Worm (Caenorhabditis elegans) whole organism, L4 larva: ENCODE measurements around the gene twk-49.

Experiments
- R02D3.7 ChIP-seq: fragments of 150-350 bp; sonication (generic microtip); optimal IDR thresholded peaks from 3 replicates; lab custom pipeline; 2014; ENCODE audit warnings: missing biosample characterization, missing genetic modification characterization
- Y48G9A.11 ChIP-seq: fragments of 200-800 bp; sonication (Bioruptor generic); IDR thresholded peaks from 2 replicates; pipeline ENCODE4 v1.3.6; 2022; ENCODE audit warnings: missing genetic modification reagents, missing genetic modification characterization, missing compliant biosample characterization
- ZK546.5 ChIP-seq, 2 experiments: sonication (generic microtip); optimal IDR thresholded peaks; 2 replicates each; lab custom pipeline; 2017; ENCODE audit warnings: missing biosample characterization in 2 of 2, missing genetic modification characterization in 2 of 2
- arid-1 ChIP-seq: fragments of 200-800 bp; sonication (Bioruptor generic); conservative IDR thresholded peaks from 2 replicates; pipeline ENCODE4 v1.3.6; 2022; ENCODE audit warnings: missing genetic modification reagents, missing genetic modification characterization, missing compliant biosample characterization
- dmd-6 ChIP-seq: fragments of 200-800 bp; sonication (Bioruptor generic); IDR thresholded peaks from 2 replicates; pipeline ENCODE4 v1.3.6; 2022; ENCODE audit warnings: missing genetic modification reagents, missing genetic modification characterization, missing compliant biosample characterization
- jun-1 ChIP-seq: fragments of 150-350 bp; optimal IDR thresholded peaks from 2 replicates; lab custom pipeline; 2014; ENCODE audit warnings: missing biosample characterization, missing genetic modification reagents, missing genetic modification characterization
- lir-3 ChIP-seq: sonication (generic microtip); optimal IDR thresholded peaks from 2 replicates; lab custom pipeline; 2016; ENCODE audit warnings: mild to moderate bottlenecking, missing genetic modification characterization, missing compliant biosample characterization
- pqm-1 ChIP-seq: sonication (generic microtip); optimal IDR thresholded peaks from 2 replicates; lab custom pipeline; 2017; ENCODE audit warnings: missing biosample characterization, missing genetic modification characterization
- spr-1 ChIP-seq: sonication (generic microtip); optimal IDR thresholded peaks from 2 replicates; lab custom pipeline; 2016; ENCODE audit warnings: mild to moderate bottlenecking, missing genetic modification characterization, missing compliant biosample characterization
- unc-62 ChIP-seq, 3 experiments: fragments of 150-350 bp in 1 of 3; sonication (generic microtip); optimal IDR thresholded peaks in 2 of 3; peaks in 1 of 3; 1 replicate in 1 of 3; 2 replicates in 2 of 3; lab custom pipeline; 2014 to 2017; ENCODE audit warnings: missing biosample characterization in 3 of 3, missing genetic modification characterization in 3 of 3, missing genetic modification reagents in 3 of 3, missing genotype in 1 of 3
- zag-1 ChIP-seq: fragments of 150-350 bp; optimal IDR thresholded peaks from 2 replicates; lab custom pipeline; 2014; ENCODE audit warnings: missing biosample characterization, missing genetic modification characterization
- ztf-7 ChIP-seq: fragments of 150-350 bp; optimal IDR thresholded peaks from 2 replicates; lab custom pipeline; 2014; ENCODE audit warnings: missing biosample characterization, missing genetic modification characterization

ce11 chrII:6449656-6450055 is 49.3 kb downstream of the twk-49 start, which contains the start of gene nhr-22:
- TF ChIP-seq ZK546.5 (tag; optimal IDR thresholded peaks at IDR 0.05; lab: Kevin White, UChicago) = no peak
- no peak for TF ChIP-seq unc-62 (GFP tag; optimal IDR thresholded peaks at IDR 0.05 in 1 of 2; lab: Kevin White, UChicago)
- no peak for TF ChIP-seq unc-62 (tag; optimal IDR thresholded peaks at IDR 0.05; lab: Kevin White, UChicago)
- TF ChIP-seq dmd-6 (GFP tag; lab: Robert Waterston, UW) = no peak
- no peak for TF ChIP-seq Y48G9A.11 (GFP tag; lab: Robert Waterston, UW)
- TF ChIP-seq zag-1 (tag; lab: Kevin White, UChicago) = no peak
- no peak for TF ChIP-seq arid-1 (GFP tag; lab: Robert Waterston, UW)
- no peak for TF ChIP-seq lir-3 (tag; lab: Kevin White, UChicago)
- no peak for TF ChIP-seq ztf-7 (tag; lab: Kevin White, UChicago)
- no peak for TF ChIP-seq spr-1 (tag; lab: Kevin White, UChicago)
- TF ChIP-seq jun-1 (tag; lab: Kevin White, UChicago) = no peak
- TF ChIP-seq pqm-1 = peak; percentile 28
- no peak for TF ChIP-seq R02D3.7 (tag; lab: Kevin White, UChicago)
